Worm (Caenorhabditis elegans): Measurements from ENCODE around the gene Y39B6A.29.

Y39B6A.29 gene

ce11 chrV:19049140-19050092 is 24.8 kb upstream of the Y39B6A.29 start:
- no peak for TF ChIP-seq T22C8.4 (GFP tag; IDR thresholded peaks at IDR 0.05)
- TF ChIP-seq tab-1 (GFP tag; IDR thresholded peaks at IDR 0.05) = 0 out of 2 replicates have a peak, but pooled peaks have one; percentile 18

ce11 chrV:19047442-19047841 is 22.9 kb upstream of the Y39B6A.29 start:
- TF ChIP-seq tab-1 (GFP tag; IDR thresholded peaks at IDR 0.05) (no peak), flt-1 (GFP tag; IDR thresholded peaks at IDR 0.05) (no peak), T22C8.4 (GFP tag; IDR thresholded peaks at IDR 0.05) (no peak), klf-2 (GFP tag; conservative IDR thresholded peaks at IDR 0.05) (no peak), med-1 (GFP tag; optimal IDR thresholded peaks at IDR 0.05; ENCODE audit: insufficient read depth) (no peak), cog-1 (tag; optimal IDR thresholded peaks at IDR 0.05) (no peak), ztf-29 (GFP tag; IDR thresholded peaks at IDR 0.05) (no peak), ztf-23 (GFP tag; IDR thresholded peaks at IDR 0.05) (no peak), ref-1 (GFP tag; conservative IDR thresholded peaks at IDR 0.05) (no peak)

DNA sequence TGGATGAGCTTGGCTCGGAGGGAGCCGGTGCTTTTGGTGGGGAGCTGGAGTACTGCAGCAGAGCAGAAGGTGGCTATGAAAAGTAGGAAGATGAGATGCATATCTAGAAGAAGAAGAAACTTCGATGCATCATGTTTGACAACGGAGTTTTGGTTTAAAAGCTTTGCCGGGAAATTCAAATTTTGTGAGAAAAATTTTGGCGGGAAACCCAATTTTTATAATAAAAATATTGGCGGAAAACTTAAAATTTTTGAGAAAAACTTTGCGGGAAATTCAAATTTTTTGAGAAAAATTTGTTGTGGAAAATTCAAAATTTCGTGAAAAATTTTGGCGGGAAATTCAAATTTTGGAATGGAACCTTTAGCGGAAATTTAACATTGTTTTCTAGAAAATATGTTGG is 20.2 kb upstream of the Y39B6A.29 start, which contains the start of gene asp-15:
Gene asp-15, minus strand, starts transcription at position 101 of the 400 bp plus-strand sequence.
- TF ChIP-seq tab-1 (GFP tag; IDR thresholded peaks at IDR 0.05) = no peak
- no peak for TF ChIP-seq cog-1 (tag; optimal IDR thresholded peaks at IDR 0.05)
- TF ChIP-seq flt-1 (GFP tag; IDR thresholded peaks at IDR 0.05) = no peak
- TF ChIP-seq ztf-23 (GFP tag; IDR thresholded peaks at IDR 0.05) = no peak
- TF ChIP-seq ztf-29 (GFP tag; IDR thresholded peaks at IDR 0.05) = no peak
- TF ChIP-seq ref-1 (GFP tag; conservative IDR thresholded peaks at IDR 0.05) = no peak
- TF ChIP-seq med-1 (GFP tag; optimal IDR thresholded peaks at IDR 0.05; ENCODE audit: insufficient read depth) = no peak
- no peak for TF ChIP-seq klf-2 (GFP tag; conservative IDR thresholded peaks at IDR 0.05)
- no peak for TF ChIP-seq T22C8.4 (GFP tag; IDR thresholded peaks at IDR 0.05)

ce11 chrV:19042256-19042655 is 17.7 kb upstream of the Y39B6A.29 start, which contains the start of gene asp-16:
Gene asp-16, minus strand, starts transcription at chrV:19042605.
- TF ChIP-seq T22C8.4 (GFP tag; IDR thresholded peaks at IDR 0.05) = no peak
- no peak for TF ChIP-seq cog-1 (tag; optimal IDR thresholded peaks at IDR 0.05)
- TF ChIP-seq ztf-29 (GFP tag; IDR thresholded peaks at IDR 0.05) = no peak
- TF ChIP-seq ztf-23 (GFP tag; IDR thresholded peaks at IDR 0.05) = no peak
- no peak for TF ChIP-seq ref-1 (GFP tag; conservative IDR thresholded peaks at IDR 0.05)
- TF ChIP-seq tab-1 (GFP tag; IDR thresholded peaks at IDR 0.05) = 0 out of 2 replicates have a peak, but pooled peaks have one; percentile 20
- TF ChIP-seq flt-1 (GFP tag; IDR thresholded peaks at IDR 0.05) = no peak

DNA sequence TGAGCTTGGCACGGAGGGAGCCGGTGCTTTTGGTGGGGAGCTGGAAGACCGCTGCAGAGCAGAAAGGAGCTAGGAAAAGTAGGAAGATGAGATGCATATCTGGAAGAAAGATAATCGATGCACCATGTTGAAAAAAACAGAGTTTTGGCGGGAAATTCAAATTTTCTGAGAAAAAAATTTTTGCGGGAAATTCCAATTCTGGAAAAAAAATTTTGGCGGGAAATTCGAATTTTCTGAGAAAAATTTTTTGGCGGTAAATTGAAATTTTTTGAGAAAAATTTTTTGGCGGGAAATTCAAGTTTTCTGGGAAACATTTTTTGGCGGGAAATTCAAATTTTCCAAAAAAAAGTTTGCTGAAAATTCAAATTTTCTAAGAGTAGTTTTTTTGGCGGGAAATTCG is 12.6 kb upstream of the Y39B6A.29 start, which contains the start of gene asp-17:
Gene asp-17, minus strand, starts transcription at position 101 of the 400 bp plus-strand sequence.
- no peak for TF ChIP-seq ztf-29 (GFP tag; IDR thresholded peaks at IDR 0.05)
- TF ChIP-seq T22C8.4 (GFP tag; IDR thresholded peaks at IDR 0.05) = no peak
- no peak for TF ChIP-seq cog-1 (tag; optimal IDR thresholded peaks at IDR 0.05)

- TF ChIP-seq T22C8.4 (GFP tag; IDR thresholded peaks at IDR 0.05) (peak; percentile 74), klf-2 (GFP tag; conservative IDR thresholded peaks at IDR 0.05) (no peak), tab-1 (GFP tag; IDR thresholded peaks at IDR 0.05) (no peak), cog-1 (tag; optimal IDR thresholded peaks at IDR 0.05) (no peak), med-1 (GFP tag; optimal IDR thresholded peaks at IDR 0.05; ENCODE audit: insufficient read depth) (no peak), ztf-29 (GFP tag; IDR thresholded peaks at IDR 0.05) (no peak), ztf-23 (GFP tag; IDR thresholded peaks at IDR 0.05) (no peak), ref-1 (GFP tag; conservative IDR thresholded peaks at IDR 0.05) (no peak)
Measured at ce11 chrV:19036061-19036460, 11.5 kb upstream of the Y39B6A.29 start.

DNA sequence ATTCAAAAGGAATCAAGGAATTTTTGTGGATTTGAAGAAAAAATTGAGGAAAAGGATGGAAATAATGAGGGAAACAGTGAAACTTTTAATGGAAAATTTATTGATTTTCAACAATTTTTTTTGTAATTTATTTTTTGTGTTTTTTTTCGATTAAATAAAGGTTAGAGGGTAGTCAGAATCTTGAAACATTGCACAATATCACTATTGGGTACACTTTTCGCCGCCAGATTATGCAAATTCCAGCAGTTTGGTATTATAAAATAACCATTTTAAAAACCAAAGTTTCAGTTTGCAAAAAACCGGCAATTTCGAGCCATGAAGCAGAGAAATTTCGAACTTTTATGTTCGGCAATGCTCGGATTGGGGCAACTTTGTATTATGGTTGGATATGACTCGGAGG is 6.9 kb upstream of the Y39B6A.29 start, which contains the start of gene Y39B6A.27:
Gene Y39B6A.27, plus strand, starts transcription at position 301 of the 400 bp plus-strand sequence.
- TF ChIP-seq flt-1 (GFP tag; IDR thresholded peaks at IDR 0.05) = no peak
- TF ChIP-seq klf-2 (GFP tag; conservative IDR thresholded peaks at IDR 0.05) = no peak
- no peak for TF ChIP-seq tab-1 (GFP tag; IDR thresholded peaks at IDR 0.05)
- no peak for TF ChIP-seq ztf-29 (GFP tag; IDR thresholded peaks at IDR 0.05)
- TF ChIP-seq ref-1 (GFP tag; conservative IDR thresholded peaks at IDR 0.05) = no peak
- no peak for TF ChIP-seq ztf-23 (GFP tag; IDR thresholded peaks at IDR 0.05)
- TF ChIP-seq T22C8.4 (GFP tag; IDR thresholded peaks at IDR 0.05) = no peak
- TF ChIP-seq cog-1 (tag; optimal IDR thresholded peaks at IDR 0.05) = no peak
- TF ChIP-seq med-1 (GFP tag; optimal IDR thresholded peaks at IDR 0.05; ENCODE audit: insufficient read depth) = no peak

ce11 chrV:19027338-19027737 is 2.8 kb upstream of the Y39B6A.29 start:
- TF ChIP-seq med-1 (GFP tag; optimal IDR thresholded peaks at IDR 0.05; ENCODE audit: insufficient read depth) = no peak
- peak; percentile 91 for TF ChIP-seq T22C8.4 (GFP tag; IDR thresholded peaks at IDR 0.05)

DNA sequence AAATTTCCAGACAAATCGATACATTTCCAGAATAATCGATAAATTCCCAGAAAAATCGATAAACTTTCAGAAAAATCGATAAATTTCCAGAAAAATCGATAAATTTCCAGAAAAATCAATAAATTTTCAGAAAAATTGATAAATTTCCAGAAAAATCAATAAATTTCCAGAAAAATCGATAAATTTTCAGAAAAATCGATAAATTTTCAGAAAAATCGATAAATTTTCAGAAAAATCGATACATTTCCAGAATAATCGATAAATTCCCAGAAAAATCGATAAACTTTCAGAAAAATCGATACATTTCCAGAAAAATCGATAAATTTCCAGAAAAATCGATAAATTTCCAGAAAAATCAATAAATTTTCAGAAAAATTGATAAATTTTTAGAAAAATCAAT is 2.2 kb upstream of the Y39B6A.29 start:
- TF ChIP-seq T22C8.4 (GFP tag; IDR thresholded peaks at IDR 0.05) = peak; percentile 82

ce11 chrV:19026163-19026562 is 1.6 kb upstream of the Y39B6A.29 start, which contains the start of gene Y39B6A.25:
Gene Y39B6A.25, plus strand, starts transcription at chrV:19026463.
- TF ChIP-seq flt-1 (GFP tag; IDR thresholded peaks at IDR 0.05) (no peak), T22C8.4 (GFP tag; IDR thresholded peaks at IDR 0.05) (no peak), med-1 (GFP tag; optimal IDR thresholded peaks at IDR 0.05; ENCODE audit: insufficient read depth) (no peak), klf-2 (GFP tag; conservative IDR thresholded peaks at IDR 0.05) (no peak), cog-1 (tag; optimal IDR thresholded peaks at IDR 0.05) (no peak), ref-1 (GFP tag; conservative IDR thresholded peaks at IDR 0.05) (no peak), ztf-29 (GFP tag; IDR thresholded peaks at IDR 0.05) (no peak), ztf-23 (GFP tag; IDR thresholded peaks at IDR 0.05) (no peak), tab-1 (GFP tag; IDR thresholded peaks at IDR 0.05) (no peak)

Data from whole organism, midembryonic.